Fruit fly (Drosophila melanogaster) Kc167 (cell line): ENCODE data around the gene Rab1.

Experiments used
- Myc ChIP-seq: fragments of >200 bp; optimal IDR thresholded peaks from 2 replicates; lab custom pipeline; 2017; ENCODE audit warnings: missing external identifiers
- Sin3A ChIP-seq: fragments of >200 bp; optimal IDR thresholded peaks from 2 replicates; lab custom pipeline; 2018; ENCODE audit warnings: missing external identifiers
- insv ChIP-seq: fragments of >200 bp; optimal IDR thresholded peaks from 3 replicates; lab custom pipeline; 2018; ENCODE audit warnings: missing external identifiers
- psq ChIP-seq: fragments of >200 bp; optimal IDR thresholded peaks from 2 replicates; lab custom pipeline; 2017; ENCODE audit warnings: missing external identifiers

DNA sequence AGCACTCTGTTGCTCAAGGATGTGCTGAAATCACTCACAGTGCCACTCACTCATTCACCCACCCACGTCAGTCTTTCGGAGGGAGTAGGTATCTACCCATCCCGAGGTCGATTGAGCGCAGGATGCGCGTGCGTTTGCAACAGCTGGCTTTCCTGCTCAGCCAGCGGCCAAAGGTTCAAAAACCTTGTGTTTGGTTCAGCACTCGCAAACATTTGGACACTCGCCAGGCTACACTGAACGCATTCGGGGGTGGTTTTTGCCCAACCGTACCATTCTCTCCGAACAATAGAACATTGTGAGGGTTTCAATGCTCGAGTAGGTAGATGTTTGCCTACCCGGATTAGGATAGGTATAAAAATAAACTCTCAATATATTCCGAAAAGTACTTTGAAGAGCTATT is 26.1 kb upstream of the Rab1 start:
- TF ChIP-seq psq (lab: Kevin White, UChicago) (no peak), insv (lab: Kevin White, UChicago) (no peak), Sin3A (lab: Kevin White, UChicago) (no peak), Myc (no peak)
